Fruit fly (Drosophila melanogaster): ENCODE measurements around the gene COX5A.

Gene COX5A

DNA sequence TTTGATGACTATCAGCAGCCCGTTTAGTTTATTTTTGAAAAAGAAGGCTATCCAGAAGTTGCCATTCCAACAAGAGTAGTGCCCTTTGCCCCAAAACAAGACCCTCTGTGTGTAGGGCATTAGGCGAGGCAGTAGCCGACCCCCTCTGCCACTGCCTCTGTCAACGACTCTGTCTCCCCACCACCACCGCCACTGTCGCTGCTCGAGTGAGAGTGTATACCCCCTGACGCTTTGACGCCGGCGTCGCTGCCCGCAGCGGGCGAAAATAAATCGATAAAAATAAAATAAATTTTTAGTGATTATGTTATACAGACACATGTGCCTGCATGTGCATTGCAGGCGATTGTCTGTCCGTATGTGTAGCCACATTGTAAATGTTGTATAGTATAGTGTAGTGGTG is 42.1 kb upstream of the COX5A start:
- TF ChIP-seq CG15336 (GFP tag; IDR thresholded peaks at IDR 0.05) (no peak), Lpt (GFP tag; optimal IDR thresholded peaks at IDR 0.05) (peak; percentile 17), CG11294 (GFP tag; IDR thresholded peaks at IDR 0.05) (no peak), Eip78C (GFP tag) (peak; percentile 50), fkh (GFP tag; optimal IDR thresholded peaks at IDR 0.05) (no peak), CG6808 (GFP tag; optimal IDR thresholded peaks at IDR 0.05) (no peak), svp (GFP tag) (peak; percentile 57), salr (GFP tag; optimal IDR thresholded peaks at IDR 0.05) (peak in 1 of 2 experiments; percentile 9), eg (GFP tag; IDR thresholded peaks at IDR 0.05) (peak; percentile 41; the same call in 1 of the 3 replicates), CG32006 (GFP tag; optimal IDR thresholded peaks at IDR 0.05) (peak; percentile 19), dsx (GFP tag; optimal IDR thresholded peaks at IDR 0.05; ENCODE audit: poor library complexity, severe bottlenecking) (peak; percentile 59)

DNA sequence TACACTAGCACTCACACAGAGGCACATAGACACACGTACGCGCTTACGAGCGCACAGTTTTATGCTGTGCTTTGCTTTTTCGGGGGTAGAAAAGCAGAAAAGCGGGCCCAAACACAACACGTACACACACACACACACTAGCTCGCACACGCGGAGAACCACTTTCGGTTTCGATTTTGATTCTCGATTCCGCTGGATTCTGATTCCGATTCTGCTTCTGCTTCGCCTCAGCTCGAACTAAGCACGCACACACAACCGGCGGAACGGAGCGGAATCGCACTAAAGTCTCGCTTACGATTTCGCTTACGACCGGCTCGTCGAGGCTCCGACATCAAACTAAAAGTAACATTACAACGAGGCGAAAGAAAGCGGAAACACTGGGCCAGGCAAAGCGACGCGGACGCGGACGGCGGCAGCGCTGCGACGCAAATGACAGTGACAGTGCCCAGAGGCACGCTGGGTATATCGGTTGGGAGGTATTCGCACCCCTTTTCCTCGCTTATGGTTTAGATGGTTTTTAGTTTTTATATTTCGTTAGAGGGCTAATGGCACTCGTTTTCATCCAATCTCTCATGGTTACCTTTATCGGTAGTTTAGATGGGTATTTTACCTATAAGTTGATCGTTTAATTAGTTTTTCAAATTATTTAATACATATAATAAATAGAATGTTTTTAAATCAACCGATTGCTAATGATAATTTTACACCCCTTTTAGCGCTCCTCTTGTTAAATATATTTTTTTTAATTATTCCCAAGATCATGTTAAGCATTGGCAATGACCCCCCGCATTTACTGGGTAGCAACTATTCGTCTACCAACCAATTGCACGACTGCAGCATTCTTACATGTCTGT is 40.9 kb upstream of the COX5A start:
- TF ChIP-seq cyc (GFP tag; optimal IDR thresholded peaks at IDR 0.05) (peak; percentile 24), dsx (GFP tag; optimal IDR thresholded peaks at IDR 0.05; ENCODE audit: poor library complexity, severe bottlenecking) (peak; percentile 58), CG32006 (GFP tag; optimal IDR thresholded peaks at IDR 0.05) (peak; percentile 87), CG31627 (GFP tag; optimal IDR thresholded peaks at IDR 0.05) (peak; percentile 34), CG16779 (tag; optimal IDR thresholded peaks at IDR 0.05) (peak; percentile 12), fd85E (GFP tag; optimal IDR thresholded peaks at IDR 0.05) (no peak), CG6854 (GFP tag; optimal IDR thresholded peaks at IDR 0.05) (peak; percentile 81), Hr4 (GFP tag; optimal IDR thresholded peaks at IDR 0.05) (peak; percentile 67), CG11762 (GFP tag; optimal IDR thresholded peaks at IDR 0.05; ENCODE audit: insufficient read depth) (peak; percentile 58), Lpt (GFP tag; optimal IDR thresholded peaks at IDR 0.05) (peak; percentile 48), CG9139 (GFP tag; optimal IDR thresholded peaks at IDR 0.05) (peak; percentile 63), CG10669 (GFP tag; optimal IDR thresholded peaks at IDR 0.05) (peak; percentile 7), Sox102F (GFP tag; optimal IDR thresholded peaks at IDR 0.05) (peak; percentile 52), CG8119 (GFP tag; IDR thresholded peaks at IDR 0.05) (peak; percentile 48), Ets96B (tag; optimal IDR thresholded peaks at IDR 0.05) (peak; percentile 42), acj6 (GFP tag; optimal IDR thresholded peaks at IDR 0.05) (peak; percentile 71), svp (GFP tag) (peak; percentile 81), salr (GFP tag; optimal IDR thresholded peaks at IDR 0.05) (peak in 1 of 2 experiments; percentile 80), CG4318 (GFP tag; optimal IDR thresholded peaks at IDR 0.05) (peak; percentile 79), Blimp-1 (GFP tag; optimal IDR thresholded peaks at IDR 0.05) (peak; percentile 99), CG3919 (GFP tag; optimal IDR thresholded peaks at IDR 0.05) (peak; percentile 65), ss (GFP tag; optimal IDR thresholded peaks at IDR 0.05) (peak; percentile 30 to 70), Ets21C (GFP tag; optimal IDR thresholded peaks at IDR 0.05) (no peak), Hr39 (GFP tag; optimal IDR thresholded peaks at IDR 0.05) (peak; percentile 49), CG1621 (tag; optimal IDR thresholded peaks at IDR 0.05) (peak; percentile 54), spab (GFP tag; optimal IDR thresholded peaks at IDR 0.05) (peak; percentile 52), Gug (GFP tag; IDR thresholded peaks at IDR 0.05) (peak; percentile 36; the same call in 1 of the 2 replicates), CG6792 (GFP tag; optimal IDR thresholded peaks at IDR 0.05) (peak; percentile 65), Smox (GFP tag; optimal IDR thresholded peaks at IDR 0.05) (peak; percentile 38), Sox15 (GFP tag; optimal IDR thresholded peaks at IDR 0.05) (peak; percentile 77), OdsH (GFP tag; optimal IDR thresholded peaks at IDR 0.05) (peak; percentile 78), CG11902 (GFP tag; optimal IDR thresholded peaks at IDR 0.05) (peak; percentile 47), Hr38 (GFP tag; optimal IDR thresholded peaks at IDR 0.05) (no peak), lz (GFP tag; optimal IDR thresholded peaks at IDR 0.05) (peak; percentile 16), CG6276 (GFP tag; optimal IDR thresholded peaks at IDR 0.05) (peak; percentile 53), CG34406 (GFP tag; optimal IDR thresholded peaks at IDR 0.05) (peak; percentile 61), Eip75B (GFP tag; optimal IDR thresholded peaks at IDR 0.05) (peak; percentile 69), CG7368 (GFP tag; optimal IDR thresholded peaks at IDR 0.05) (no peak), Eip93F (GFP tag; optimal IDR thresholded peaks at IDR 0.05) (peak; percentile 28), fkh (GFP tag; optimal IDR thresholded peaks at IDR 0.05) (no peak), CG3032 (tag; optimal IDR thresholded peaks at IDR 0.05) (peak; percentile 46), CG8632 (GFP tag; optimal IDR thresholded peaks at IDR 0.05) (peak; percentile 69), eg (GFP tag; IDR thresholded peaks at IDR 0.05) (peak; percentile 61)

Data from whole organism, prepupa.